5 fruit fly cellular contexts compared by ENCODE assay signal in the genomic region with DNA sequence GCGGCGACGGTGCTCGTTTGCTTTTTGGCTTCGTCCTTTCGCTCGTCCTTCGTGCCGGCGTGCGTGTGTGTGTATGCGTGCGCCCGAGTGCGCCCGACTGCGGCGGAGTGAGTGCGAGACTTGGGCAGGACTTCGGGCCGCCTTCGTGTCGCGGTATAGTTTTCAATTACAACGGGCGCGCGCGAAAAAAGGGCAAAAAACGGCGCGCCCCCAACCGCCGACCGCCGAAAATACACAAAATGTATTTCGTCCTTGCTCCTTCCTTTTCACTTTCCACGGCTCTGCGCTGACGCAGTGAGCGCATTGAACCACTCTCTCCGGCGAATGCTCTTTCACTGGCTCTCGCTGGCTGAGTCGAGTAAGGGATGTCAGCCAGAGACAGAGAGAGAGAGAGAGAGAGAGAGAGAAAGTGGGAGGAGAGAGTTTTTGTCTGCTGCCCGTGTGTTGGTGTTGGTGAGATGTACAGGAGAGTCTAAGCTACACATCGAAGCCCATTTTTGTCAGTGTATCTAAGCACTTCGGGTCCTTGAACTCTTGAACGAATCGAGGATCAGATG.
A peak's percentile ranks its signal among the peaks of the same experiment; 100 is the strongest.
TF ChIP-seq lines count a peak whose summit lies in the region.

No protein-coding gene starts in this region.

- no peak for TF ChIP-seq CTCF in whole organism, embryonic (GFP tag; optimal IDR thresholded peaks at IDR 0.05; lab: Kevin White, UChicago)

TF ChIP-seq in whole organism, 6 proteins besides CTCF, POLR2A, EP300 and RAD21:
- TF ChIP-seq Dll (optimal IDR thresholded peaks at IDR 0.05; lab: Kevin White, UChicago) = peak; percentile 46
- no peak for TF ChIP-seq CG8478 (optimal IDR thresholded peaks at IDR 0.05; lab: Kevin White, UChicago)

TF ChIP-seq in whole organism, embryonic, 481 proteins besides CTCF, POLR2A, EP300 and RAD21 (continues in another document):
- TF ChIP-seq twi (tag; optimal IDR thresholded peaks at IDR 0.05; lab: Kevin White, UChicago) (no peak), H15 (GFP tag; IDR thresholded peaks at IDR 0.05; lab: Robert Waterston, UW) (no peak), dpn (GFP tag; optimal IDR thresholded peaks at IDR 0.05; lab: Kevin White, UChicago) (no peak), zen2 (GFP tag; IDR thresholded peaks at IDR 0.05; lab: Robert Waterston, UW; ENCODE audit: partially characterized antibody) (0 out of 3 replicates have a peak, but pooled peaks have one; percentile 41), crp (GFP tag; optimal IDR thresholded peaks at IDR 0.05; lab: Kevin White, UChicago) (no peak), hth (optimal IDR thresholded peaks at IDR 0.05; lab: Kevin White, UChicago) (no peak), Atf-2 (GFP tag; optimal IDR thresholded peaks at IDR 0.05; lab: Kevin White, UChicago) (no peak), ap (GFP tag; IDR thresholded peaks at IDR 0.05; lab: Robert Waterston, UW) (no peak), sug (tag; optimal IDR thresholded peaks at IDR 0.05; lab: Kevin White, UChicago) (no peak), CG31441 (GFP tag; IDR thresholded peaks at IDR 0.05; lab: Robert Waterston, UW) (no peak), Jarid2 (GFP tag; optimal IDR thresholded peaks at IDR 0.05; lab: Kevin White, UChicago) (peak; percentile 43), gfzf (GFP tag; optimal IDR thresholded peaks at IDR 0.05; lab: Kevin White, UChicago) (no peak), wdn (GFP tag; IDR thresholded peaks at IDR 0.05; lab: Robert Waterston, UW) (no peak), CG11456 (GFP tag; IDR thresholded peaks at IDR 0.05; lab: Robert Waterston, UW) (0 out of 3 replicates have a peak, but pooled peaks have one; percentile 28), pb (GFP tag; optimal IDR thresholded peaks at IDR 0.05; lab: Kevin White, UChicago) (no peak), sna (GFP tag; IDR thresholded peaks at IDR 0.05; lab: Robert Waterston, UW; ENCODE audit: partially characterized antibody) (peak; percentile 62; the same call in 1 of the 2 replicates), CG18262 (tag; optimal IDR thresholded peaks at IDR 0.05; lab: Kevin White, UChicago) (no peak), CG11085 (GFP tag; IDR thresholded peaks at IDR 0.05; lab: Robert Waterston, UW) (no peak), Xbp1 (GFP tag; optimal IDR thresholded peaks at IDR 0.05; lab: Kevin White, UChicago) (no peak), CG10543 (GFP tag; optimal IDR thresholded peaks at IDR 0.05; lab: Kevin White, UChicago) (peak; percentile 4)

TF ChIP-seq in whole organism, prepupa, 60 proteins besides CTCF, POLR2A, EP300 and RAD21 (continues in another document):
- no peak for TF ChIP-seq CG31627 (GFP tag; optimal IDR thresholded peaks at IDR 0.05; lab: Kevin White, UChicago)
- no peak for TF ChIP-seq dsx (GFP tag; optimal IDR thresholded peaks at IDR 0.05; lab: Kevin White, UChicago; ENCODE audit: poor library complexity, severe bottlenecking)
- TF ChIP-seq eg (GFP tag; IDR thresholded peaks at IDR 0.05; lab: Robert Waterston, UW) = 0 out of 3 replicates have a peak, but pooled peaks have one; percentile 28
- no peak for TF ChIP-seq fd85E (GFP tag; optimal IDR thresholded peaks at IDR 0.05; lab: Kevin White, UChicago)
- no peak for TF ChIP-seq CG8119 (GFP tag; IDR thresholded peaks at IDR 0.05; lab: Robert Waterston, UW)
- TF ChIP-seq CG32006 (GFP tag; optimal IDR thresholded peaks at IDR 0.05; lab: Kevin White, UChicago) = no peak
- TF ChIP-seq Eip78C (GFP tag; lab: Kevin White, UChicago) = peak; percentile 56
- no peak for TF ChIP-seq CG15336 (GFP tag; IDR thresholded peaks at IDR 0.05; lab: Robert Waterston, UW)
- no peak for TF ChIP-seq dac (GFP tag; optimal IDR thresholded peaks at IDR 0.05; lab: Kevin White, UChicago)
- TF ChIP-seq CG6792 (GFP tag; optimal IDR thresholded peaks at IDR 0.05; lab: Kevin White, UChicago) = no peak
- no peak for TF ChIP-seq lz (GFP tag; optimal IDR thresholded peaks at IDR 0.05; lab: Kevin White, UChicago)
- no peak for TF ChIP-seq Sox102F (GFP tag; optimal IDR thresholded peaks at IDR 0.05; lab: Kevin White, UChicago)
- TF ChIP-seq CG7368 (GFP tag; optimal IDR thresholded peaks at IDR 0.05; lab: Kevin White, UChicago) = no peak
- TF ChIP-seq CG34406 (GFP tag; optimal IDR thresholded peaks at IDR 0.05; lab: Kevin White, UChicago) = no peak
- TF ChIP-seq fd59A (GFP tag; optimal IDR thresholded peaks at IDR 0.05; lab: Kevin White, UChicago) = no peak
- no peak for TF ChIP-seq CG4318 (GFP tag; optimal IDR thresholded peaks at IDR 0.05; lab: Kevin White, UChicago)
- TF ChIP-seq ss (GFP tag; optimal IDR thresholded peaks at IDR 0.05; lab: Kevin White, UChicago) = peak; percentile 7 to 15
- no peak for TF ChIP-seq Hr38 (GFP tag; optimal IDR thresholded peaks at IDR 0.05; lab: Kevin White, UChicago)
- TF ChIP-seq Blimp-1 (GFP tag; optimal IDR thresholded peaks at IDR 0.05; lab: Kevin White, UChicago) = peak; percentile 19
- no peak for TF ChIP-seq CG16779 (tag; optimal IDR thresholded peaks at IDR 0.05; lab: Kevin White, UChicago)
- no peak for TF ChIP-seq Hr39 (GFP tag; optimal IDR thresholded peaks at IDR 0.05; lab: Kevin White, UChicago)
- TF ChIP-seq CG3032 (tag; optimal IDR thresholded peaks at IDR 0.05; lab: Kevin White, UChicago) = no peak

TF ChIP-seq in whole organism, pupa, 21 proteins besides CTCF, POLR2A, EP300 and RAD21:
- TF ChIP-seq CG32121 (GFP tag; IDR thresholded peaks at IDR 0.05; lab: Robert Waterston, UW) (0 out of 2 replicates have a peak, but pooled peaks have one; percentile 13), CG13204 (GFP tag; optimal IDR thresholded peaks at IDR 0.05; lab: Kevin White, UChicago) (peak; percentile 45), fd96Ca (GFP tag; IDR thresholded peaks at IDR 0.05; lab: Robert Waterston, UW) (0 out of 3 replicates have a peak, but pooled peaks have one; percentile 41), CG4496 (GFP tag; IDR thresholded peaks at IDR 0.05; lab: Robert Waterston, UW) (0 out of 3 replicates have a peak, but pooled peaks have one; percentile 43), D1 (tag; optimal IDR thresholded peaks at IDR 0.05; lab: Kevin White, UChicago) (no peak), CG15710 (tag; optimal IDR thresholded peaks at IDR 0.05; lab: Kevin White, UChicago) (no peak), EcR (GFP tag; optimal IDR thresholded peaks at IDR 0.05; lab: Kevin White, UChicago) (peak; percentile 46), CG8301 (tag; optimal IDR thresholded peaks at IDR 0.05; lab: Kevin White, UChicago) (no peak), gl (tag; optimal IDR thresholded peaks at IDR 0.05; lab: Kevin White, UChicago) (no peak), CG9948 (tag; optimal IDR thresholded peaks at IDR 0.05; lab: Kevin White, UChicago) (no peak), CG10348 (GFP tag; IDR thresholded peaks at IDR 0.05; lab: Robert Waterston, UW) (0 out of 2 replicates have a peak, but pooled peaks have one; percentile 10)

TF ChIP-seq in whole organism, wandering third instar larva, 38 proteins besides CTCF, POLR2A, EP300 and RAD21:
- TF ChIP-seq Dfd (GFP tag; optimal IDR thresholded peaks at IDR 0.05; lab: Kevin White, UChicago) (peak; percentile 4), woc (GFP tag; optimal IDR thresholded peaks at IDR 0.05; lab: Kevin White, UChicago) (no peak), brk (GFP tag; optimal IDR thresholded peaks at IDR 0.05; lab: Kevin White, UChicago) (no peak), fru (GFP tag; optimal IDR thresholded peaks at IDR 0.05; lab: Kevin White, UChicago) (no peak), dl (GFP tag; optimal IDR thresholded peaks at IDR 0.05; lab: Kevin White, UChicago; ENCODE audit: insufficient read depth in 1 of 2, partially characterized antibody in 2 of 2) (peak in 1 of 2 experiments; percentile 61), Abd-B (GFP tag; optimal IDR thresholded peaks at IDR 0.05; lab: Kevin White, UChicago) (no peak), pan (optimal IDR thresholded peaks at IDR 0.05; lab: Kevin White, UChicago) (peak; percentile 77), psq (GFP tag; optimal IDR thresholded peaks at IDR 0.05; lab: Kevin White, UChicago) (peak; percentile 14), h (GFP tag; optimal IDR thresholded peaks at IDR 0.05; lab: Kevin White, UChicago) (no peak), Dif (GFP tag; optimal IDR thresholded peaks at IDR 0.05; lab: Kevin White, UChicago; ENCODE audit: partially characterized antibody) (peak; percentile 70)
